Worm (Caenorhabditis elegans) whole organism, late embryonic: ENCODE data around the gene sqst-1.

Experiments
- Y22D7AL.16 ChIP-seq: sonication (generic microtip); optimal IDR thresholded peaks from 2 replicates; lab custom pipeline; 2016; ENCODE audit warnings: missing genetic modification characterization, missing compliant biosample characterization
- ahr-1 ChIP-seq: sonication (generic microtip); optimal IDR thresholded peaks from 2 replicates; lab custom pipeline; 2016; ENCODE audit warnings: missing genetic modification characterization, missing compliant biosample characterization
- ceh-14 ChIP-seq: sonication (generic microtip); optimal IDR thresholded peaks from 2 replicates; lab custom pipeline; 2016; ENCODE audit warnings: missing genotype, missing genetic modification characterization, missing compliant biosample characterization
- ceh-18 ChIP-seq: sonication (generic microtip); optimal IDR thresholded peaks from 2 replicates; lab custom pipeline; 2016; ENCODE audit warnings: missing genetic modification characterization, missing compliant biosample characterization
- ceh-2 ChIP-seq: sonication (generic microtip); optimal IDR thresholded peaks from 2 replicates; lab custom pipeline; 2016; ENCODE audit warnings: missing genotype, missing genetic modification characterization, missing compliant biosample characterization
- ceh-24 ChIP-seq: sonication (generic microtip); optimal IDR thresholded peaks from 2 replicates; lab custom pipeline; 2016; ENCODE audit warnings: mild to moderate bottlenecking, missing genetic modification characterization, missing compliant biosample characterization
- ceh-30 ChIP-seq: fragments of 150-350 bp; optimal IDR thresholded peaks from 2 replicates; lab custom pipeline; 2014; ENCODE audit warnings: missing biosample characterization, missing genetic modification characterization
- ceh-31 ChIP-seq: sonication (generic microtip); optimal IDR thresholded peaks from 2 replicates; lab custom pipeline; 2016; ENCODE audit warnings: missing genetic modification characterization, missing compliant biosample characterization
- ceh-34 ChIP-seq: sonication (generic microtip); optimal IDR thresholded peaks from 2 replicates; lab custom pipeline; 2016; ENCODE audit warnings: mild to moderate bottlenecking, missing genetic modification characterization, missing compliant biosample characterization
- ceh-9 ChIP-seq: sonication (generic microtip); optimal IDR thresholded peaks from 2 replicates; lab custom pipeline; 2016; ENCODE audit warnings: mild to moderate bottlenecking, missing genetic modification characterization, inconsistent platforms, missing compliant biosample characterization
- che-1 ChIP-seq: sonication (generic microtip); optimal IDR thresholded peaks from 2 replicates; lab custom pipeline; 2016; ENCODE audit warnings: mild to moderate bottlenecking, missing genetic modification characterization, missing compliant biosample characterization
- dmd-4 ChIP-seq: sonication (generic microtip); optimal IDR thresholded peaks from 2 replicates; lab custom pipeline; 2016; ENCODE audit warnings: borderline replicate concordance, missing genetic modification characterization, missing compliant biosample characterization
- elt-2 ChIP-seq: sonication (generic microtip); optimal IDR thresholded peaks from 2 replicates; lab custom pipeline; 2016; ENCODE audit warnings: missing genetic modification reagents, missing genetic modification characterization, missing compliant biosample characterization
- eyg-1 ChIP-seq: sonication (generic microtip); optimal IDR thresholded peaks from 2 replicates; lab custom pipeline; 2016; ENCODE audit warnings: missing genotype, missing genetic modification characterization, missing compliant biosample characterization
- fkh-10 ChIP-seq: fragments of 150-350 bp; optimal IDR thresholded peaks from 2 replicates; lab custom pipeline; 2014; ENCODE audit warnings: missing biosample characterization, missing genetic modification reagents, missing genetic modification characterization
- fkh-6 ChIP-seq: sonication (generic microtip); optimal IDR thresholded peaks from 2 replicates; lab custom pipeline; 2016; ENCODE audit warnings: missing genetic modification characterization, missing compliant biosample characterization
- gmeb-2 ChIP-seq: sonication (generic microtip); optimal IDR thresholded peaks from 2 replicates; lab custom pipeline; 2016; ENCODE audit warnings: missing genetic modification characterization, inconsistent platforms, missing compliant biosample characterization
- hlh-30 ChIP-seq: sonication (generic microtip); optimal IDR thresholded peaks from 2 replicates; lab custom pipeline; 2017; ENCODE audit warnings: antibody characterized with exemption, missing genetic modification characterization, missing compliant biosample characterization; ENCODE audit not compliant: insufficient read depth
- lim-6 ChIP-seq: sonication (generic microtip); optimal IDR thresholded peaks from 2 replicates; lab custom pipeline; 2016; ENCODE audit warnings: missing genetic modification characterization, missing compliant biosample characterization
- lin-11 ChIP-seq: fragments of 200-800 bp; sonication (Bioruptor generic); optimal IDR thresholded peaks from 2 replicates; lab custom pipeline; 2018; ENCODE audit warnings: mild to moderate bottlenecking, missing genetic modification characterization, missing compliant biosample characterization
- madf-2 ChIP-seq: sonication (generic microtip); optimal IDR thresholded peaks from 2 replicates; lab custom pipeline; 2017; ENCODE audit warnings: missing genetic modification characterization, missing compliant biosample characterization
- nhr-11 ChIP-seq: fragments of 150-350 bp; optimal IDR thresholded peaks from 2 replicates; lab custom pipeline; 2014; ENCODE audit warnings: missing biosample characterization, missing genetic modification characterization
- nhr-232 ChIP-seq: sonication (generic microtip); optimal IDR thresholded peaks from 2 replicates; lab custom pipeline; 2016; ENCODE audit warnings: missing genetic modification characterization, missing compliant biosample characterization
- npax-4 ChIP-seq: sonication (generic microtip); optimal IDR thresholded peaks from 2 replicates; lab custom pipeline; 2016; ENCODE audit warnings: missing genetic modification characterization, missing compliant biosample characterization
- odd-2 ChIP-seq: sonication (generic microtip); optimal IDR thresholded peaks from 2 replicates; lab custom pipeline; 2017; ENCODE audit warnings: antibody characterized with exemption, mild to moderate bottlenecking, missing genetic modification characterization, missing compliant biosample characterization
- pag-3 ChIP-seq: sonication (generic microtip); optimal IDR thresholded peaks from 2 replicates; lab custom pipeline; 2016; ENCODE audit warnings: missing compliant biosample characterization, missing genetic modification characterization, borderline replicate concordance
- pat-9 ChIP-seq: fragments of 200-800 bp; sonication (Bioruptor generic); optimal IDR thresholded peaks from 2 replicates; lab custom pipeline; 2018; ENCODE audit warnings: mild to moderate bottlenecking, missing genetic modification characterization, moderate library complexity, missing compliant biosample characterization
- pax-1 ChIP-seq: fragments of 150-350 bp; optimal IDR thresholded peaks from 2 replicates; lab custom pipeline; 2014; ENCODE audit warnings: missing biosample characterization, missing genetic modification characterization
- rnt-1 ChIP-seq: sonication (generic microtip); optimal IDR thresholded peaks from 2 replicates; lab custom pipeline; 2016; ENCODE audit warnings: missing genetic modification characterization, missing compliant biosample characterization
- sdc-2 ChIP-seq: sonication (generic microtip); optimal IDR thresholded peaks from 2 replicates; lab custom pipeline; 2016; ENCODE audit warnings: missing genotype, missing genetic modification characterization, missing compliant biosample characterization
- sox-4 ChIP-seq: sonication (generic microtip); optimal IDR thresholded peaks from 2 replicates; lab custom pipeline; 2017; ENCODE audit warnings: mild to moderate bottlenecking, missing genetic modification characterization, inconsistent platforms, missing compliant biosample characterization
- tbx-2 ChIP-seq: sonication (generic microtip); optimal IDR thresholded peaks from 2 replicates; lab custom pipeline; 2016; ENCODE audit warnings: missing genetic modification characterization, missing compliant biosample characterization
- ttx-3 ChIP-seq: sonication (generic microtip); optimal IDR thresholded peaks from 2 replicates; lab custom pipeline; 2016; ENCODE audit warnings: missing genetic modification reagents, missing genetic modification characterization, missing compliant biosample characterization
- unc-3 ChIP-seq, 2 experiments: fragments of 200-800 bp in 1 of 2; sonication (Bioruptor generic) in 1 of 2; sonication (generic microtip) in 1 of 2; conservative IDR thresholded peaks in 1 of 2; optimal IDR thresholded peaks in 1 of 2; 2 replicates each; pipeline versions ENCODE4 v1.3.6 to Lab custom; 2016 to 2022; ENCODE audit warnings: missing compliant biosample characterization in 2 of 2, missing genetic modification characterization in 2 of 2, missing genetic modification reagents in 1 of 2
- unc-42 ChIP-seq: sonication (generic microtip); optimal IDR thresholded peaks from 2 replicates; lab custom pipeline; 2016; ENCODE audit warnings: missing genotype, missing genetic modification characterization, missing compliant biosample characterization
- unc-55 ChIP-seq: sonication (generic microtip); optimal IDR thresholded peaks from 2 replicates; lab custom pipeline; 2017; ENCODE audit warnings: missing biosample characterization, missing genetic modification reagents, missing genetic modification characterization
- unc-86 ChIP-seq: sonication (generic microtip); optimal IDR thresholded peaks from 2 replicates; lab custom pipeline; 2016; ENCODE audit warnings: missing genetic modification characterization, missing compliant biosample characterization
- zip-5 ChIP-seq: sonication (generic microtip); optimal IDR thresholded peaks from 2 replicates; lab custom pipeline; 2016; ENCODE audit warnings: missing genetic modification characterization, missing compliant biosample characterization

Gene sqst-1

ce11 chrIV:12080807-12081206, 46.7 kb downstream of the sqst-1 start:
- TF ChIP-seq ceh-14: no peak
- no peak for TF ChIP-seq eyg-1
- no peak for TF ChIP-seq unc-86 (tag; lab: Kevin White, UChicago)
- no peak for TF ChIP-seq dmd-4 (tag; lab: Kevin White, UChicago)
- TF ChIP-seq ceh-30 (tag; lab: Kevin White, UChicago): no peak
- no peak for TF ChIP-seq nhr-11 (tag; lab: Kevin White, UChicago)
- TF ChIP-seq madf-2 (tag; lab: Kevin White, UChicago): no peak
- no peak for TF ChIP-seq sdc-2 (tag; lab: Kevin White, UChicago)
- no peak for TF ChIP-seq rnt-1 (tag; lab: Kevin White, UChicago)
- TF ChIP-seq unc-3 (GFP tag; conservative IDR thresholded peaks at IDR 0.05; lab: Robert Waterston, UW): no peak
- no peak for TF ChIP-seq unc-3 (tag; optimal IDR thresholded peaks at IDR 0.05; lab: Kevin White, UChicago)
- no peak for TF ChIP-seq elt-2 (tag; lab: Kevin White, UChicago)
- no peak for TF ChIP-seq lim-6
- TF ChIP-seq pag-3 (tag; lab: Kevin White, UChicago): no peak

DNA sequence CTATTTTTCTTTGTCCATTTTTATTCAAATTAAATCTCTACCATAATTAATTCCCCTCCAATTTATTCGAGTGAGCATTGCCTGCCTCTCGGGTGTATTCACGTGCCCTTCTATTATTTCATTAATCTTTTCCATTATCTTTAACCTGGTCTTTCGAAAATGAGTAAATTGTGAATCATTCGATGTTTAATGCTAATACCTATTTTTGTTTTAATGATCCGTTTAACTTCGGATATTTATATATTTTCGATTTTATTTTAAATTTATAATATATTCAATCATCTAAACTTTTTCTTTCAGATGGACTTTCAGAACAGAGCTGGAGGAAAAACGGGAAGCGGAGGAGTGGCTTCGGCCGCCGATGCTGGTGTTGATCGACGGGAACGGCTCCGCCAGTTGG, 50.1 kb downstream of the sqst-1 start, which contains the start of gene repo-1:
TSS of gene repo-1 (plus strand) at position 301 of the 400 bp plus-strand sequence.
- TF ChIP-seq zip-5 (tag; lab: Kevin White, UChicago) (no peak), tbx-2 (no peak), rnt-1 (tag; lab: Kevin White, UChicago) (no peak), ceh-31 (tag; lab: Kevin White, UChicago) (no peak), npax-4 (no peak), odd-2 (tag; lab: Kevin White, UChicago) (no peak), pat-9 (tag; lab: Kevin White, UChicago) (no peak), unc-42 (tag; lab: Kevin White, UChicago) (no peak), pax-1 (no peak), ceh-34 (tag; lab: Kevin White, UChicago) (no peak), lin-11 (tag; lab: Kevin White, UChicago) (no peak), unc-55 (GFP tag; lab: Kevin White, UChicago) (no peak), sox-4 (tag; lab: Kevin White, UChicago) (no peak), gmeb-2 (tag; lab: Kevin White, UChicago) (no peak), nhr-232 (tag; lab: Kevin White, UChicago) (no peak), nhr-11 (tag; lab: Kevin White, UChicago) (no peak)

- TF ChIP-seq fkh-10 (GFP tag; lab: Kevin White, UChicago) (no peak), che-1 (tag; lab: Kevin White, UChicago) (no peak), sox-4 (tag; lab: Kevin White, UChicago) (no peak), pat-9 (tag; lab: Kevin White, UChicago) (no peak), ceh-31 (tag; lab: Kevin White, UChicago) (no peak), fkh-6 (tag; lab: Kevin White, UChicago) (no peak), ceh-2 (no peak), ahr-1 (no peak), hlh-30 (no peak), ceh-18 (no peak), ceh-9 (tag; lab: Kevin White, UChicago) (no peak), Y22D7AL.16 (tag; lab: Kevin White, UChicago) (no peak), unc-3 (GFP tag; conservative IDR thresholded peaks at IDR 0.05; lab: Robert Waterston, UW) (no peak), unc-3 (tag; optimal IDR thresholded peaks at IDR 0.05; lab: Kevin White, UChicago) (no peak)
Observed at ce11 chrIV:12084587-12084986, 50.5 kb downstream of the sqst-1 start.

DNA sequence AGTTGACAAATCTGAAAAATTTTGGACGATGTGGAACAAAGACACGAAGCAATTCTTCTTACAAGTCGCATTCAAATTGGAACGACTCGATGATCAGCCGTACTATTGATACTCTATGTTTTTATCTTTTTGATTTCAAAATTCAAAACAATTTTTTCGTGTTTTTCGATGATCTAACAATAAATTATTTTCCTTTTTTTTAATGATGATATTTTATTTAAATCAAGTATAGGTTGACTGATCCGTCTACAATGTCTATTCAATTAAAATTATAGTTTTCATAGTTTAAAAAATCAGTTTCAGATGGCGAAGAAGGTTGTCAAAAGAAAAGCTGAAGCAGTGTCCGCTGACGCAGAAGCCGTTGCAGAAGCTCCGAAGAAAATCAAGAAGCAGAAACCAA, 51.0 kb downstream of the sqst-1 start, which contains the start of gene rbm-34:
TSS of gene rbm-34 (plus strand) at position 301 of the 400 bp plus-strand sequence.
- TF ChIP-seq ceh-9 (tag; lab: Kevin White, UChicago): no peak
- TF ChIP-seq fkh-6 (tag; lab: Kevin White, UChicago): no peak
- TF ChIP-seq ttx-3: no peak
- TF ChIP-seq lin-11 (tag; lab: Kevin White, UChicago): no peak
- TF ChIP-seq ceh-24 (tag; lab: Kevin White, UChicago): no peak
- TF ChIP-seq fkh-10 (GFP tag; lab: Kevin White, UChicago): no peak
